Worm (Caenorhabditis elegans) whole organism, mixed stage, embryonic: ENCODE data around the gene umps-1.

Source experiments
- bed-3 ChIP-seq: fragments of 200-800 bp; sonication (Bioruptor generic); optimal IDR thresholded peaks from 3 replicates; lab custom pipeline; 2018; ENCODE audit warnings: mild to moderate bottlenecking, missing genetic modification characterization, moderate library complexity, missing compliant biosample characterization
- blmp-1 ChIP-seq: fragments of 150-350 bp; optimal IDR thresholded peaks from 2 replicates; lab custom pipeline; 2014; ENCODE audit warnings: missing biosample characterization, missing genetic modification characterization
- ceh-39 ChIP-seq: fragments of 150-350 bp; optimal IDR thresholded peaks from 2 replicates; lab custom pipeline; 2014; ENCODE audit warnings: missing biosample characterization, missing genetic modification characterization
- ceh-83 ChIP-seq: fragments of 200-800 bp; sonication (Bioruptor generic); optimal IDR thresholded peaks from 2 replicates; lab custom pipeline; 2018; ENCODE audit warnings: mild to moderate bottlenecking, missing genetic modification characterization, missing compliant biosample characterization
- ces-1 ChIP-seq: fragments of 150-350 bp; optimal IDR thresholded peaks from 2 replicates; lab custom pipeline; 2014; ENCODE audit warnings: missing biosample characterization, missing genetic modification reagents, missing genetic modification characterization
- cnd-1 ChIP-seq: fragments of 200-800 bp; sonication (Bioruptor generic); optimal IDR thresholded peaks from 2 replicates; lab custom pipeline; 2018; ENCODE audit warnings: mild to moderate bottlenecking, missing genetic modification characterization, missing compliant biosample characterization
- drap-1 ChIP-seq: fragments of 200-800 bp; sonication (Bioruptor generic); optimal IDR thresholded peaks from 3 replicates; lab custom pipeline; 2018; ENCODE audit warnings: mild to moderate bottlenecking, missing genetic modification characterization, missing compliant biosample characterization
- elt-1 ChIP-seq: sonication (generic microtip); optimal IDR thresholded peaks from 2 replicates; lab custom pipeline; 2017; ENCODE audit warnings: missing genetic modification characterization, mild to moderate bottlenecking, missing compliant biosample characterization, antibody characterized with exemption, moderate library complexity, borderline replicate concordance; ENCODE audit not compliant: insufficient read depth
- flh-1 ChIP-seq: fragments of 200-800 bp; sonication (Bioruptor generic); optimal IDR thresholded peaks from 2 replicates; lab custom pipeline; 2018; ENCODE audit warnings: mild to moderate bottlenecking, missing genetic modification characterization, moderate library complexity, missing compliant biosample characterization
- ham-2 ChIP-seq: fragments of 200-800 bp; sonication (Bioruptor generic); optimal IDR thresholded peaks from 2 replicates; lab custom pipeline; 2018; ENCODE audit warnings: mild to moderate bottlenecking, missing genetic modification characterization, missing compliant biosample characterization
- hlh-1 ChIP-seq: fragments of 150-350 bp; optimal IDR thresholded peaks from 2 replicates; lab custom pipeline; 2014; ENCODE audit warnings: missing biosample characterization, missing genetic modification reagents, missing genetic modification characterization
- lin-13 ChIP-seq: fragments of 150-350 bp; optimal IDR thresholded peaks from 2 replicates; lab custom pipeline; 2014; ENCODE audit warnings: missing biosample characterization, missing genetic modification characterization
- lin-32 ChIP-seq: fragments of 200-800 bp; sonication (Bioruptor generic); optimal IDR thresholded peaks from 2 replicates; lab custom pipeline; 2018; ENCODE audit warnings: mild to moderate bottlenecking, missing genetic modification characterization, missing compliant biosample characterization
- lsy-2 ChIP-seq: fragments of 150-350 bp; optimal IDR thresholded peaks from 2 replicates; lab custom pipeline; 2014; ENCODE audit warnings: missing biosample characterization, missing genetic modification characterization
- mab-5 ChIP-seq: fragments of 150-350 bp; optimal IDR thresholded peaks from 2 replicates; lab custom pipeline; 2014; ENCODE audit warnings: missing biosample characterization, missing genetic modification characterization
- mep-1 ChIP-seq: fragments of 150-350 bp; optimal IDR thresholded peaks from 2 replicates; lab custom pipeline; 2017; ENCODE audit warnings: missing biosample characterization, missing genetic modification reagents, missing genetic modification characterization, inconsistent platforms
- mls-2 ChIP-seq: sonication (generic microtip); optimal IDR thresholded peaks from 2 replicates; lab custom pipeline; 2016; ENCODE audit warnings: mild to moderate bottlenecking, missing genetic modification characterization, moderate library complexity, missing compliant biosample characterization
- nhr-12 ChIP-seq: fragments of 150-350 bp; optimal IDR thresholded peaks from 2 replicates; lab custom pipeline; 2014; ENCODE audit warnings: missing biosample characterization, missing genetic modification characterization
- nhr-2 ChIP-seq: fragments of 150-350 bp; optimal IDR thresholded peaks from 2 replicates; lab custom pipeline; 2014; ENCODE audit warnings: missing biosample characterization, missing genetic modification characterization
- nhr-237 ChIP-seq: fragments of 150-350 bp; optimal IDR thresholded peaks from 2 replicates; lab custom pipeline; 2014; ENCODE audit warnings: missing biosample characterization, missing genetic modification characterization
- nhr-28 ChIP-seq: fragments of 150-350 bp; optimal IDR thresholded peaks from 2 replicates; lab custom pipeline; 2014; ENCODE audit warnings: missing biosample characterization, missing genetic modification characterization
- pha-4 ChIP-seq: fragments of 150-350 bp; optimal IDR thresholded peaks from 2 replicates; lab custom pipeline; 2018; ENCODE audit warnings: missing biosample characterization, missing genetic modification reagents, missing genetic modification characterization
- sem-2 ChIP-seq: fragments of 200-800 bp; sonication (Bioruptor generic); optimal IDR thresholded peaks from 2 replicates; lab custom pipeline; 2018; ENCODE audit warnings: mild to moderate bottlenecking, missing genetic modification characterization, missing compliant biosample characterization
- snpc-4 ChIP-seq: fragments of 150-350 bp; optimal IDR thresholded peaks from 2 replicates; lab custom pipeline; 2014; ENCODE audit warnings: missing biosample characterization, missing genetic modification characterization
- sptf-1 ChIP-seq: sonication (generic microtip); optimal IDR thresholded peaks from 2 replicates; lab custom pipeline; 2017; ENCODE audit warnings: mild to moderate bottlenecking, missing genetic modification characterization, moderate library complexity, missing compliant biosample characterization
- tbx-8 ChIP-seq: fragments of 200-800 bp; sonication (Bioruptor generic); optimal IDR thresholded peaks from 2 replicates; lab custom pipeline; 2018; ENCODE audit warnings: mild to moderate bottlenecking, missing genetic modification characterization, moderate library complexity, missing compliant biosample characterization
- unc-120 ChIP-seq: sonication (generic microtip); optimal IDR thresholded peaks from 2 replicates; lab custom pipeline; 2017; ENCODE audit warnings: missing genetic modification characterization, missing compliant biosample characterization; ENCODE audit not compliant: poor library complexity, severe bottlenecking
- unc-62 ChIP-seq: fragments of 150-350 bp; optimal IDR thresholded peaks from 2 replicates; lab custom pipeline; 2014; ENCODE audit warnings: missing biosample characterization, missing genetic modification reagents, missing genetic modification characterization
- zip-8 ChIP-seq: fragments of 150-350 bp; optimal IDR thresholded peaks from 2 replicates; lab custom pipeline; 2014; ENCODE audit warnings: missing biosample characterization, missing genetic modification characterization
- ztf-11 ChIP-seq: fragments of 150-350 bp; optimal IDR thresholded peaks from 2 replicates; lab custom pipeline; 2014; ENCODE audit warnings: missing biosample characterization, missing genetic modification characterization

Gene umps-1

ce11 chrIII:10383804-10384203 lies 26.4 kb upstream of the umps-1 start:
- no peak for TF ChIP-seq blmp-1 (tag; lab: Kevin White, UChicago)
- no peak for TF ChIP-seq nhr-28
- TF ChIP-seq sem-2 (GFP tag; lab: Kevin White, UChicago), result no peak
- TF ChIP-seq lin-32 (GFP tag; lab: Kevin White, UChicago), result no peak
- no peak for TF ChIP-seq hlh-1 (tag; lab: Kevin White, UChicago)
- no peak for TF ChIP-seq elt-1 (tag; lab: Kevin White, UChicago)
- TF ChIP-seq lin-13 (tag; lab: Kevin White, UChicago), result no peak
- no peak for TF ChIP-seq ham-2 (GFP tag; lab: Kevin White, UChicago)
- no peak for TF ChIP-seq cnd-1 (tag; lab: Kevin White, UChicago)

ce11 chrIII:10381473-10381872 lies 24.0 kb upstream of the umps-1 start, which contains the start of gene C38H2.2:
Gene C38H2.2 (plus strand): TSS chrIII:10381773.
- no peak for TF ChIP-seq unc-62 (GFP tag; lab: Kevin White, UChicago)
- TF ChIP-seq nhr-12 (tag; lab: Kevin White, UChicago), result no peak
- no peak for TF ChIP-seq mls-2 (tag; lab: Kevin White, UChicago)
- TF ChIP-seq ceh-39, result no peak
- TF ChIP-seq mab-5, result no peak
- no peak for TF ChIP-seq pha-4 (tag; lab: Kevin White, UChicago)
- TF ChIP-seq nhr-2 (tag; lab: Kevin White, UChicago), result no peak
- TF ChIP-seq elt-1 (tag; lab: Kevin White, UChicago), result no peak
- TF ChIP-seq flh-1 (GFP tag; lab: Kevin White, UChicago), result no peak
- TF ChIP-seq lsy-2 (tag; lab: Kevin White, UChicago), result no peak
- TF ChIP-seq zip-8 (tag; lab: Kevin White, UChicago), result no peak
- TF ChIP-seq tbx-8, result no peak
- no peak for TF ChIP-seq cnd-1 (tag; lab: Kevin White, UChicago)
- no peak for TF ChIP-seq ceh-83 (GFP tag; lab: Kevin White, UChicago)
- no peak for TF ChIP-seq blmp-1 (tag; lab: Kevin White, UChicago)
- TF ChIP-seq snpc-4 (tag; lab: Kevin White, UChicago), result no peak
- TF ChIP-seq unc-120, result no peak
- no peak for TF ChIP-seq bed-3
- TF ChIP-seq, all 35 proteins: peak for 0

DNA sequence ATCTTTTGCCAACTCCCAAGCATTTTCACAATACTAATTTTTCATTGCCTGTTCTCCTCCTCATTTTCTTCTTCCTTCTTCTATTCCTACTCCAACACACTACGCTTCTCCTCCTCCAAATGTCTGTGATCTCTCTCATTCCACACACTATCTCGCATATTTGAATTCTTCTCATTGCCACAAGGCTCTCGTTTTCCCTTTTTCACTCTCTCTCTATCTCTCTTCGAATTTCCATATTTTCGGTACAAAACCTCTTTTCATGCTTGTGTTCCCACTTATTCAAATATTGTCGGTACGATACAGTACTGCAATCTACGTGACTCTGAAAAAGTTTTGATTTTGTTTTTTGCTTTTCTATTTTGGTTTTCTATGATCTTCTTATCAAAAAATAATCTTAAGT lies 23.2 kb upstream of the umps-1 start:
- TF ChIP-seq nhr-12 (tag; lab: Kevin White, UChicago) (no peak), nhr-237 (tag; lab: Kevin White, UChicago) (peak; percentile 0), ces-1 (peak; percentile 57), mab-5 (no peak), unc-120 (peak; percentile 8), zip-8 (tag; lab: Kevin White, UChicago) (no peak), unc-62 (GFP tag; lab: Kevin White, UChicago) (no peak), sptf-1 (tag; lab: Kevin White, UChicago) (no peak)

ce11 chrIII:10379632-10380031 lies 22.2 kb upstream of the umps-1 start:
- no peak for TF ChIP-seq nhr-2 (tag; lab: Kevin White, UChicago)
- no peak for TF ChIP-seq nhr-28
- TF ChIP-seq unc-120, result no peak
- TF ChIP-seq snpc-4 (tag; lab: Kevin White, UChicago), result no peak
- no peak for TF ChIP-seq blmp-1 (tag; lab: Kevin White, UChicago)
- no peak for TF ChIP-seq ces-1
- TF ChIP-seq ceh-83 (GFP tag; lab: Kevin White, UChicago), result no peak
- no peak for TF ChIP-seq drap-1
- TF ChIP-seq bed-3, result no peak
- no peak for TF ChIP-seq cnd-1 (tag; lab: Kevin White, UChicago)

DNA sequence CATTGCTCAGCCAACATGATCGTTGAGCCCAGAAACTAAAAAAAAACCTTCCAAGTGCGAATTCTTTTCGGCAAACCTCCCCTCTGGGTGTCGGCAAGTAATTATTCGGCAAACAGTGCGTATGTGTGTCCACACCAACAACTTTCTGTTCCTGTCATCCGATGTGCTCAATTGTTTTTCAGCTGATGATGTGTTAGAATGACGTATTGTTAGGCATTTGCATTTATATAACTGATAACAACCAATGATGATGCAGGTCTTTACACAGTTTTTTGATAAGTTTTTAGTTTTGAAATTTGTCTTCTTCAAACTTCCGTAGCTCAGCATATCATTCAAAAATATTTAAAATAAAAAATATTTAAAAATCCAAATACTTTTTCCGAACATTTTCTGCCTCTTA lies 21.5 kb upstream of the umps-1 start:
- TF ChIP-seq bed-3 (no peak), ham-2 (GFP tag; lab: Kevin White, UChicago) (no peak), mls-2 (tag; lab: Kevin White, UChicago) (no peak), sem-2 (GFP tag; lab: Kevin White, UChicago) (no peak), blmp-1 (tag; lab: Kevin White, UChicago) (no peak), mep-1 (tag; lab: Kevin White, UChicago) (no peak), mab-5 (no peak), ces-1 (no peak), pha-4 (tag; lab: Kevin White, UChicago) (no peak), tbx-8 (no peak), ztf-11 (tag; lab: Kevin White, UChicago) (no peak), ceh-39 (no peak), nhr-28 (no peak), ceh-83 (GFP tag; lab: Kevin White, UChicago) (no peak), elt-1 (tag; lab: Kevin White, UChicago) (no peak), snpc-4 (tag; lab: Kevin White, UChicago) (no peak), nhr-2 (tag; lab: Kevin White, UChicago) (no peak), unc-62 (GFP tag; lab: Kevin White, UChicago) (no peak)
